Worm (Caenorhabditis elegans) whole organism, L1 larva: ENCODE results near the gene H17B01.2.
"Not testable (repeated sequence)": the region's sequence is repeated elsewhere in the genome, so short reads cannot be mapped to it uniquely, and the experiment has no call there.

Experiments used
- C04F5.9 ChIP-seq: sonication (generic microtip); optimal IDR thresholded peaks from 2 replicates; lab custom pipeline; 2016; ENCODE audit warnings: missing genetic modification characterization, missing compliant biosample characterization
- C34B4.2 ChIP-seq: sonication (generic microtip); optimal IDR thresholded peaks from 2 replicates; lab custom pipeline; 2017; ENCODE audit warnings: mild to moderate bottlenecking, missing genetic modification characterization, missing compliant biosample characterization
- aly-2 ChIP-seq: fragments of 150-350 bp; optimal IDR thresholded peaks from 2 replicates; lab custom pipeline; 2014; ENCODE audit warnings: missing biosample characterization, missing genetic modification characterization
- blmp-1 ChIP-seq: fragments of 150-350 bp; optimal IDR thresholded peaks from 2 replicates; lab custom pipeline; 2014; ENCODE audit warnings: missing biosample characterization, missing genetic modification characterization
- ceh-8 ChIP-seq: fragments of 200-800 bp; sonication (Bioruptor generic); optimal IDR thresholded peaks from 2 replicates; lab custom pipeline; 2018; ENCODE audit warnings: mild to moderate bottlenecking, missing genetic modification characterization, moderate library complexity, missing compliant biosample characterization
- ceh-88 ChIP-seq: fragments of 200-800 bp; sonication (Bioruptor generic); IDR thresholded peaks from 2 replicates; pipeline ENCODE4 v1.3.6; 2022; ENCODE audit warnings: missing genetic modification characterization, missing compliant biosample characterization
- ceh-90 ChIP-seq: sonication (generic microtip); optimal IDR thresholded peaks from 2 replicates; lab custom pipeline; 2016; ENCODE audit warnings: missing genetic modification characterization, missing compliant biosample characterization
- egl-13 ChIP-seq: sonication (generic microtip); optimal IDR thresholded peaks from 2 replicates; lab custom pipeline; 2016; ENCODE audit warnings: missing genotype, missing genetic modification reagents, missing genetic modification characterization, missing compliant biosample characterization
- egl-27 ChIP-seq, 2 experiments: fragments of 150-350 bp in 1 of 2; sonication (generic microtip); optimal IDR thresholded peaks; 3 replicates each; lab custom pipeline; 2017 to 2018; ENCODE audit warnings: missing biosample characterization in 2 of 2, missing genetic modification characterization in 2 of 2, missing genetic modification reagents in 2 of 2
- fkh-10 ChIP-seq: sonication (generic microtip); optimal IDR thresholded peaks from 2 replicates; lab custom pipeline; 2017; ENCODE audit warnings: missing biosample characterization, missing genetic modification reagents, missing genetic modification characterization
- grh-1 ChIP-seq: fragments of 200-800 bp; sonication (Bioruptor generic); IDR thresholded peaks from 2 replicates; pipeline ENCODE4 v1.3.6; 2022; ENCODE audit warnings: missing genetic modification reagents, missing genetic modification characterization, missing compliant biosample characterization
- hpl-2 ChIP-seq: fragments of 150-350 bp; optimal IDR thresholded peaks from 2 replicates; lab custom pipeline; 2014; ENCODE audit warnings: missing biosample characterization, missing genetic modification reagents, missing genetic modification characterization
- irx-1 ChIP-seq: sonication (generic microtip); optimal IDR thresholded peaks from 2 replicates; lab custom pipeline; 2016; ENCODE audit warnings: missing genetic modification characterization, missing compliant biosample characterization
- lin-13 ChIP-seq: fragments of 150-350 bp; optimal IDR thresholded peaks from 2 replicates; lab custom pipeline; 2014; ENCODE audit warnings: missing biosample characterization, missing genetic modification reagents, missing genetic modification characterization
- lin-14 ChIP-seq: fragments of 200-800 bp; sonication (Bioruptor generic); optimal IDR thresholded peaks from 2 replicates; lab custom pipeline; 2018; ENCODE audit warnings: mild to moderate bottlenecking, missing genetic modification characterization, moderate library complexity, missing compliant biosample characterization
- lin-15B ChIP-seq: fragments of 150-350 bp; sonication (generic microtip); optimal IDR thresholded peaks from 3 replicates; lab custom pipeline; 2014; ENCODE audit warnings: missing biosample characterization, missing genetic modification characterization
- lin-39 ChIP-seq: fragments of 150-350 bp; optimal IDR thresholded peaks from 2 replicates; lab custom pipeline; 2014; ENCODE audit warnings: missing biosample characterization, missing genetic modification reagents, missing genetic modification characterization
- lir-3 ChIP-seq: sonication (generic microtip); optimal IDR thresholded peaks from 2 replicates; lab custom pipeline; 2016; ENCODE audit warnings: mild to moderate bottlenecking, missing genetic modification characterization, moderate library complexity, missing compliant biosample characterization; ENCODE audit not compliant: poor library complexity
- mab-9 ChIP-seq: fragments of 200-800 bp; sonication (Bioruptor generic); IDR thresholded peaks from 2 replicates; pipeline ENCODE4 v1.3.6; 2022; ENCODE audit warnings: missing genetic modification reagents, missing genetic modification characterization, missing compliant biosample characterization
- mef-2 ChIP-seq: fragments of 150-350 bp; optimal IDR thresholded peaks from 2 replicates; lab custom pipeline; 2014; ENCODE audit warnings: missing biosample characterization, missing genetic modification characterization
- mep-1 ChIP-seq: fragments of 150-350 bp; optimal IDR thresholded peaks from 2 replicates; lab custom pipeline; 2014; ENCODE audit warnings: missing biosample characterization, missing genetic modification characterization
- nhr-76 ChIP-seq: sonication (generic microtip); optimal IDR thresholded peaks from 2 replicates; lab custom pipeline; 2017; ENCODE audit warnings: missing biosample characterization, missing genetic modification characterization
- nhr-90 ChIP-seq: sonication (generic microtip); optimal IDR thresholded peaks from 2 replicates; lab custom pipeline; 2016; ENCODE audit warnings: mild to moderate bottlenecking, missing genetic modification characterization, missing compliant biosample characterization; ENCODE audit not compliant: poor library complexity
- pag-3 ChIP-seq: sonication (generic microtip); optimal IDR thresholded peaks from 2 replicates; lab custom pipeline; 2017; ENCODE audit warnings: missing genetic modification characterization, mild to moderate bottlenecking, missing compliant biosample characterization, antibody characterized with exemption, borderline replicate concordance; ENCODE audit not compliant: insufficient read depth
- pax-3 ChIP-seq: fragments of 200-800 bp; sonication (Bioruptor generic); optimal IDR thresholded peaks from 2 replicates; lab custom pipeline; 2018; ENCODE audit warnings: mild to moderate bottlenecking, missing genetic modification characterization, moderate library complexity, missing compliant biosample characterization
- pqm-1 ChIP-seq: sonication (generic microtip); optimal IDR thresholded peaks from 3 replicates; lab custom pipeline; 2017; ENCODE audit warnings: missing biosample characterization, missing genetic modification characterization
- skn-1 ChIP-seq: fragments of 150-350 bp; optimal IDR thresholded peaks from 2 replicates; lab custom pipeline; 2014; ENCODE audit warnings: missing biosample characterization, missing genetic modification characterization
- snpc-4 ChIP-seq: fragments of 150-350 bp; optimal IDR thresholded peaks from 2 replicates; lab custom pipeline; 2014; ENCODE audit warnings: missing biosample characterization, missing genetic modification characterization
- sup-37 ChIP-seq: fragments of 200-800 bp; sonication (Bioruptor generic); optimal IDR thresholded peaks from 2 replicates; lab custom pipeline; 2018; ENCODE audit warnings: mild to moderate bottlenecking, missing genetic modification characterization, missing compliant biosample characterization
- swsn-7 ChIP-seq: sonication (generic microtip); optimal IDR thresholded peaks from 2 replicates; lab custom pipeline; 2016; ENCODE audit warnings: missing genetic modification characterization, missing compliant biosample characterization
- tbx-2 ChIP-seq: sonication (generic microtip); optimal IDR thresholded peaks from 2 replicates; lab custom pipeline; 2016; ENCODE audit warnings: missing genetic modification characterization, missing compliant biosample characterization
- unc-130 ChIP-seq: fragments of 150-350 bp; optimal IDR thresholded peaks from 2 replicates; lab custom pipeline; 2017; ENCODE audit warnings: missing biosample characterization, missing genetic modification characterization, inconsistent platforms
- unc-62 ChIP-seq: fragments of 150-350 bp; optimal IDR thresholded peaks from 2 replicates; lab custom pipeline; 2014; ENCODE audit warnings: missing biosample characterization, missing genetic modification reagents, missing genetic modification characterization
- unc-98 ChIP-seq: fragments of 200-800 bp; sonication (Bioruptor generic); IDR thresholded peaks from 2 replicates; pipeline ENCODE4 v1.3.6; 2022; ENCODE audit warnings: missing genetic modification characterization, missing compliant biosample characterization
- vab-15 ChIP-seq: sonication (generic microtip); optimal IDR thresholded peaks from 2 replicates; lab custom pipeline; 2017; ENCODE audit warnings: missing genotype, mild to moderate bottlenecking, missing genetic modification characterization, missing compliant biosample characterization
- zag-1 ChIP-seq: fragments of 150-350 bp; optimal IDR thresholded peaks from 2 replicates; lab custom pipeline; 2014; ENCODE audit warnings: missing biosample characterization, missing genetic modification characterization
- zip-4 ChIP-seq: fragments of 200-800 bp; sonication (Bioruptor generic); optimal IDR thresholded peaks from 2 replicates; lab custom pipeline; 2018; ENCODE audit warnings: mild to moderate bottlenecking, missing genetic modification characterization, moderate library complexity, missing compliant biosample characterization
- ztf-11 ChIP-seq, 2 experiments: sonication (generic microtip); optimal IDR thresholded peaks; 2 replicates each; lab custom pipeline; 2016 to 2017; ENCODE audit warnings: missing genetic modification characterization in 2 of 2, missing biosample characterization in 1 of 2, missing compliant biosample characterization in 1 of 2
- ztf-4 ChIP-seq: fragments of 150-350 bp; optimal IDR thresholded peaks from 2 replicates; lab custom pipeline; 2014; ENCODE audit warnings: missing biosample characterization, missing genetic modification characterization

H17B01.2 gene

DNA sequence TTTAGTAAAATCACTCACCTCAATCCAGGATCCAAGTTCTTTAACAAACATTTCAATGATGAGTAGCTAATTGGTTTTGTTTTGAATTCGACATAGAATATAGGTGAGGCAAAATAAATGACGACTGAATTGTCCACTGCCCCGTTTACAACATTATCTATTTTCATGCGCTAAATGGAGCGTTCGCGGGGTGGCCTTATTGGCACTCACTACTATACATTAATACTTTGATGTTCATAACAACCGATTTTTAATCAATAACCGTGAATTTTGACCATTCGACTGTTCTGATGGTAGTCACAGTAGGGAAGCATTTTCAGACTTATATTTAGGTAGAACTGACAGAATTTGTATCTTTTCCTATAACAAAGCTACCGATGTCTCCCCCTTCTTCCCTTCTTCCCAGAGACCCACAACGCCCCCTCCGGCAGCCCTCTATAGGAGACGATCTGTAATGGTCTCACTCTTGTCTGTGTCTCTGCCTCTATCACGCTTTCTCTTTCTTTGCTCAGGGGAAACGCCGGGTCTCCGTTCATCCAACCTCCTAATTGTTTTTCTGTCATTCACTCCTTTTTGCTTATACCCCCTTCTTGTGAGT lies 23.6 kb upstream of the H17B01.2 start, which contains the start of gene Y51H7C.12:
TSS of gene Y51H7C.12 (minus strand) at position 51 of the 598 bp plus-strand sequence.
- not testable (repeated sequence) for TF ChIP-seq lin-13 (GFP tag; lab: Kevin White, UChicago); pax-3 (tag; lab: Kevin White, UChicago); blmp-1

- 0 out of 2 replicates have a peak, but pooled peaks have one; percentile 23 for TF ChIP-seq unc-98 (GFP tag; lab: Robert Waterston, UW)
Measured at ce11 chrII:1453707-1454106, 16.7 kb upstream of the H17B01.2 start.

ce11 chrII:1457784-1458183 lies 12.6 kb upstream of the H17B01.2 start:
- TF ChIP-seq mab-9, result peak; percentile 69; the same call in 1 of the 2 replicates
- peak; percentile 39; the same call in 1 of the 2 replicates for TF ChIP-seq grh-1 (GFP tag; lab: Robert Waterston, UW)
- TF ChIP-seq ceh-88 (GFP tag; lab: Robert Waterston, UW), result peak; percentile 9; the same call in 1 of the 2 replicates

DNA sequence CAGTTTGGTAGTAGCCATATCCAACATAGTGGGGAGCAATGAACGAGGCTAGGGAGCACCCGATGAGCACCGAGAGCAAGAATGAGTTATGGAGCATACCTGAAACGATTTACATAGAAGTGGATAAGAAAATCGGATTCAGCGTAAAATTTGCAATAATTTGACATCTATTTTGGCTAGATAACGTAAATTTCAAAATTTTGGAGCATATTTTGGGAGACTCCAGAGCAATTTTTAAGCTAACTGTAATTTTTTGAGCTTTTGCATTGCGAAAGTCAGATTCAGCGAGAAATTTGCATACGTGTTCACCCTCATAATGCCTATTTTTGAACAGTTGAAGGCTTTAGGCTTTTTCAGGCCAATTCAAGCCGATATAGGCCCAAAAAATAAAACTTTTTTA lies 3.9 kb upstream of the H17B01.2 start, which contains the start of gene Y51H7C.13:
TSS of gene Y51H7C.13 (minus strand) at position 101 of the 400 bp plus-strand sequence.
- TF ChIP-seq lin-39 (tag; lab: Kevin White, UChicago) (no peak), egl-27 (tag; optimal IDR thresholded peaks at IDR 0.05; lab: Kevin White, UChicago) (no peak), hpl-2 (GFP tag; lab: Kevin White, UChicago) (no peak), ceh-90 (tag; lab: Kevin White, UChicago) (no peak), pag-3 (tag; lab: Kevin White, UChicago) (no peak), lin-15B (tag; lab: Kevin White, UChicago) (no peak), ztf-4 (tag; lab: Kevin White, UChicago) (no peak), ceh-8 (no peak), ztf-11 (tag; optimal IDR thresholded peaks at IDR 0.05; lab: Kevin White, UChicago) (no peak), nhr-76 (no peak), tbx-2 (no peak), pqm-1 (no peak), mef-2 (tag; lab: Kevin White, UChicago) (no peak), zip-4 (GFP tag; lab: Kevin White, UChicago) (no peak), sup-37 (no peak), C34B4.2 (tag; lab: Kevin White, UChicago) (no peak)

ce11 chrII:1467711-1468110 lies 2.7 kb upstream of the H17B01.2 start, which contains the start of gene Y51H7C.1:
TSS of gene Y51H7C.1 (plus strand) at chrII:1467727.
- TF ChIP-seq nhr-90 (tag; lab: Kevin White, UChicago); C04F5.9 (tag; lab: Kevin White, UChicago); egl-13: not testable (repeated sequence)

DNA sequence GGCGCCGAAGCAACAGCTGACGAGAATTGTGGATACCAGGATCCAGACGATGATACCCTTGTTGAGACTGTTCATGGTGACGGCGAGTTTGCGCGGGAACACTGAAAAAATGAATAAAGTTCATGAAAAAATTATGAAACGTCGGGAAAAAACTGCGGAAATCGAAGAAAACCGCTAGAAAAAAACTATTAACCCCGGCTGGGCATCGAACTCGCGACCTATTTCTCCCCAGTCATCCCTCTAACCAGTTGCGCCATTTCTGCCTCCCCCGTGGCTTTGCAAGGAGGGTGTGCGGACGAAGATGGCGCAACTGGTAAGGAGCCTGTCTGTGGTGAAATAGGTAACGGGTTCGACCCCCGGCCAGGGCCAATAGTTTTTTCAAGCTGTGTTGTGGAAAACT lies 3.1 kb downstream of the H17B01.2 start, which contains the start of gene H17B01.5:
TSS of gene H17B01.5 (minus strand) at position 101 of the 400 bp plus-strand sequence.
- TF ChIP-seq swsn-7 (tag; lab: Kevin White, UChicago) (no peak), unc-62 (no peak), skn-1 (tag; lab: Kevin White, UChicago) (no peak), pag-3 (tag; lab: Kevin White, UChicago) (no peak), ceh-88 (GFP tag; lab: Robert Waterston, UW) (no peak), vab-15 (tag; lab: Kevin White, UChicago) (no peak), zag-1 (tag; lab: Kevin White, UChicago) (no peak), aly-2 (tag; lab: Kevin White, UChicago) (no peak), irx-1 (no peak), unc-98 (GFP tag; lab: Robert Waterston, UW) (no peak), lin-14 (GFP tag; lab: Kevin White, UChicago) (no peak), C04F5.9 (tag; lab: Kevin White, UChicago) (no peak), unc-130 (tag; lab: Kevin White, UChicago) (no peak), fkh-10 (GFP tag; lab: Kevin White, UChicago) (no peak), sup-37 (no peak), nhr-90 (tag; lab: Kevin White, UChicago) (no peak), snpc-4 (tag; lab: Kevin White, UChicago) (no peak), mep-1 (tag; lab: Kevin White, UChicago) (no peak), lir-3 (tag; lab: Kevin White, UChicago) (no peak), zip-4 (GFP tag; lab: Kevin White, UChicago) (no peak)
